Fruit fly (Drosophila melanogaster) whole organism, prepupa: ENCODE results near the gene CG13310.

Experiments used
- Blimp-1 ChIP-seq: fragments of 200-800 bp; sonication (Bioruptor generic); optimal IDR thresholded peaks from 3 replicates; lab custom pipeline; 2017; ENCODE audit warnings: missing biosample characterization, missing genetic modification characterization, mild to moderate bottlenecking, moderate library complexity, missing genetic modification reagents
- CG10631 ChIP-seq: fragments of 200-800 bp; sonication (Bioruptor generic); optimal IDR thresholded peaks from 2 replicates; lab custom pipeline; 2016; ENCODE audit warnings: missing biosample characterization, missing genetic modification characterization
- CG10669 ChIP-seq: fragments of 200-800 bp; sonication (Bioruptor generic); optimal IDR thresholded peaks from 3 replicates; lab custom pipeline; 2018; ENCODE audit warnings: missing biosample characterization, mild to moderate bottlenecking, missing genetic modification characterization, moderate library complexity
- CG11762 ChIP-seq: fragments of 200-800 bp; sonication (Bioruptor generic); optimal IDR thresholded peaks from 3 replicates; lab custom pipeline; 2016; ENCODE audit warnings: missing biosample characterization, missing genetic modification characterization; ENCODE audit not compliant: insufficient read depth
- CG15336 ChIP-seq: fragments of 200-800 bp; sonication (Bioruptor generic); IDR thresholded peaks from 2 replicates; pipeline ENCODE4 v1.3.6; 2022; ENCODE audit warnings: missing biosample characterization, missing genetic modification characterization
- CG16779 ChIP-seq: fragments of 200-800 bp; sonication (Bioruptor generic); optimal IDR thresholded peaks from 3 replicates; lab custom pipeline; 2017; ENCODE audit warnings: missing biosample characterization, mild to moderate bottlenecking, missing genetic modification characterization
- CG31627 ChIP-seq: fragments of 200-800 bp; sonication (Bioruptor generic); optimal IDR thresholded peaks from 3 replicates; lab custom pipeline; 2016; ENCODE audit warnings: missing biosample characterization, missing genetic modification characterization
- CG32006 ChIP-seq: fragments of 200-800 bp; sonication (Bioruptor generic); optimal IDR thresholded peaks from 3 replicates; lab custom pipeline; 2017; ENCODE audit warnings: missing biosample characterization, mild to moderate bottlenecking, missing genetic modification characterization
- CG3919 ChIP-seq: fragments of 200-800 bp; sonication (Bioruptor generic); optimal IDR thresholded peaks from 3 replicates; lab custom pipeline; 2016; ENCODE audit warnings: missing biosample characterization, missing genetic modification characterization
- CG6163 ChIP-seq: fragments of 200-800 bp; sonication (Bioruptor generic); IDR thresholded peaks from 3 replicates; pipeline ENCODE4 v1.3.6; 2022; ENCODE audit warnings: missing biosample characterization, missing genetic modification characterization
- CG6276 ChIP-seq: fragments of 200-800 bp; sonication (Bioruptor generic); optimal IDR thresholded peaks from 2 replicates; lab custom pipeline; 2017; ENCODE audit warnings: missing biosample characterization, mild to moderate bottlenecking, missing genetic modification characterization
- CG7368 ChIP-seq: fragments of 200-800 bp; sonication (Bioruptor generic); optimal IDR thresholded peaks from 3 replicates; lab custom pipeline; 2016; ENCODE audit warnings: missing biosample characterization, missing genetic modification characterization
- CG8632 ChIP-seq: fragments of 200-800 bp; sonication (Bioruptor generic); optimal IDR thresholded peaks from 3 replicates; lab custom pipeline; 2016; ENCODE audit warnings: missing biosample characterization, missing genetic modification characterization
- Ets21C ChIP-seq: fragments of 200-800 bp; sonication (Bioruptor generic); optimal IDR thresholded peaks from 3 replicates; lab custom pipeline; 2016; ENCODE audit warnings: missing biosample characterization, missing genetic modification characterization
- Ets96B ChIP-seq: fragments of 200-800 bp; optimal IDR thresholded peaks from 2 replicates; lab custom pipeline; 2019; ENCODE audit warnings: missing biosample characterization, mild to moderate bottlenecking, missing genetic modification characterization, moderate library complexity
- Gug ChIP-seq: fragments of 200-800 bp; sonication (Bioruptor generic); IDR thresholded peaks from 2 replicates; pipeline ENCODE4 v1.3.6; 2022; ENCODE audit warnings: missing biosample characterization, missing genetic modification characterization
- Hr38 ChIP-seq: sonication (Bioruptor generic); optimal IDR thresholded peaks from 2 replicates; lab custom pipeline; 2016; ENCODE audit warnings: missing biosample characterization, missing genetic modification characterization
- Hr4 ChIP-seq: fragments of 200-800 bp; sonication (Bioruptor generic); optimal IDR thresholded peaks from 3 replicates; lab custom pipeline; 2016; ENCODE audit warnings: missing biosample characterization, missing genetic modification characterization
- Met ChIP-seq: fragments of 200-800 bp; sonication (Bioruptor generic); optimal IDR thresholded peaks from 3 replicates; lab custom pipeline; 2016; ENCODE audit warnings: missing biosample characterization, missing genetic modification characterization
- OdsH ChIP-seq: fragments of 200-800 bp; sonication (Bioruptor generic); optimal IDR thresholded peaks from 3 replicates; lab custom pipeline; 2016; ENCODE audit warnings: missing biosample characterization, missing genetic modification characterization
- Smox ChIP-seq: fragments of 200-800 bp; sonication (Bioruptor generic); optimal IDR thresholded peaks from 3 replicates; lab custom pipeline; 2016; ENCODE audit warnings: missing biosample characterization, missing genetic modification characterization
- Sox102F ChIP-seq: fragments of 200-800 bp; sonication (Bioruptor generic); optimal IDR thresholded peaks from 2 replicates; lab custom pipeline; 2016; ENCODE audit warnings: missing biosample characterization, mild to moderate bottlenecking, missing genetic modification characterization
- Sox15 ChIP-seq: fragments of 200-800 bp; sonication (Bioruptor generic); optimal IDR thresholded peaks from 3 replicates; lab custom pipeline; 2016; ENCODE audit warnings: missing biosample characterization, missing genetic modification characterization
- achi ChIP-seq: fragments of 200-800 bp; sonication (Bioruptor generic); optimal IDR thresholded peaks from 3 replicates; lab custom pipeline; 2016; ENCODE audit warnings: missing biosample characterization, missing genetic modification characterization
- acj6 ChIP-seq: fragments of 200-800 bp; sonication (Bioruptor generic); optimal IDR thresholded peaks from 3 replicates; lab custom pipeline; 2016; ENCODE audit warnings: missing biosample characterization, missing genetic modification characterization
- cyc ChIP-seq: fragments of 200-800 bp; sonication (Bioruptor generic); optimal IDR thresholded peaks from 3 replicates; lab custom pipeline; 2016; ENCODE audit warnings: missing biosample characterization, missing genetic modification characterization
- dac ChIP-seq: fragments of 200-800 bp; sonication (Bioruptor generic); optimal IDR thresholded peaks from 2 replicates; lab custom pipeline; 2017; ENCODE audit warnings: missing biosample characterization, mild to moderate bottlenecking, missing genetic modification characterization
- dsx ChIP-seq: fragments of 200-800 bp; optimal IDR thresholded peaks from 3 replicates; lab custom pipeline; 2019; ENCODE audit warnings: missing biosample characterization, mild to moderate bottlenecking, missing genetic modification characterization, moderate library complexity; ENCODE audit not compliant: poor library complexity, severe bottlenecking
- eg ChIP-seq: fragments of 200-800 bp; sonication (Bioruptor generic); IDR thresholded peaks from 3 replicates; pipeline ENCODE4 v1.3.6; 2022; ENCODE audit warnings: missing biosample characterization, missing genetic modification characterization
- esn ChIP-seq: fragments of 200-800 bp; sonication (Bioruptor generic); optimal IDR thresholded peaks from 2 replicates; lab custom pipeline; 2016; ENCODE audit warnings: missing biosample characterization, mild to moderate bottlenecking, missing genetic modification characterization, moderate library complexity
- fd59A ChIP-seq: fragments of 200-800 bp; sonication (Bioruptor generic); optimal IDR thresholded peaks from 2 replicates; lab custom pipeline; 2017; ENCODE audit warnings: missing biosample characterization, mild to moderate bottlenecking, missing genetic modification characterization, missing genetic modification reagents
- fd85E ChIP-seq: fragments of 200-800 bp; sonication (Bioruptor generic); optimal IDR thresholded peaks from 3 replicates; lab custom pipeline; 2016; ENCODE audit warnings: missing biosample characterization, missing genetic modification characterization
- lz ChIP-seq: fragments of 200-800 bp; sonication (Bioruptor generic); optimal IDR thresholded peaks from 3 replicates; lab custom pipeline; 2016; ENCODE audit warnings: missing biosample characterization, missing genetic modification characterization
- salr ChIP-seq, 2 experiments: fragments of 200-800 bp; sonication (Bioruptor generic); optimal IDR thresholded peaks; 3 replicates each; lab custom pipeline; 2016 to 2018; ENCODE audit warnings: missing biosample characterization in 2 of 2, missing genetic modification characterization in 2 of 2, mild to moderate bottlenecking in 1 of 2
- ss ChIP-seq, 2 experiments: fragments of 200-800 bp; sonication (Bioruptor generic); optimal IDR thresholded peaks; 2 replicates in 1 of 2; 3 replicates in 1 of 2; lab custom pipeline; 2017 to 2018; ENCODE audit warnings: mild to moderate bottlenecking in 2 of 2, missing biosample characterization in 2 of 2, missing genetic modification characterization in 2 of 2, moderate library complexity in 1 of 2

The CG13310 gene

dm6 chr3L:8813484-8813883, 13.2 kb upstream of the CG13310 start (continued):
- no peak for TF ChIP-seq dac (GFP tag; lab: Kevin White, UChicago)
- no peak for TF ChIP-seq CG16779 (tag; lab: Kevin White, UChicago)
- TF ChIP-seq salr (GFP tag; optimal IDR thresholded peaks at IDR 0.05; lab: Kevin White, UChicago), result peak in 1 of 2 experiments; percentile 53
- TF ChIP-seq CG32006 (GFP tag; lab: Kevin White, UChicago), result peak; percentile 68
- no peak for TF ChIP-seq fd85E
- TF ChIP-seq esn (GFP tag; lab: Kevin White, UChicago), result no peak
- TF ChIP-seq Sox102F, result no peak
- peak; percentile 85 for TF ChIP-seq CG6163 (GFP tag; lab: Robert Waterston, UW)
- TF ChIP-seq CG11762, result no peak
- peak; percentile 5 for TF ChIP-seq lz (GFP tag; lab: Kevin White, UChicago)
- TF ChIP-seq cyc, result no peak
- TF ChIP-seq fd59A (GFP tag; lab: Kevin White, UChicago), result peak; percentile 56
- TF ChIP-seq CG3919 (GFP tag; lab: Kevin White, UChicago), result peak; percentile 63
- TF ChIP-seq Sox15 (GFP tag; lab: Kevin White, UChicago), result no peak
- TF ChIP-seq eg (GFP tag; lab: Robert Waterston, UW), result peak; percentile 86
- peak; percentile 47 for TF ChIP-seq Ets96B (tag; lab: Kevin White, UChicago)
- peak; percentile 5 for TF ChIP-seq CG8632 (GFP tag; lab: Kevin White, UChicago)
- peak; percentile 46 for TF ChIP-seq OdsH (GFP tag; lab: Kevin White, UChicago)
- TF ChIP-seq CG10669 (GFP tag; lab: Kevin White, UChicago), result peak; percentile 57
- TF ChIP-seq Ets21C (GFP tag; lab: Kevin White, UChicago), result no peak
- TF ChIP-seq CG10631 (GFP tag; lab: Kevin White, UChicago), result peak; percentile 32
- TF ChIP-seq CG6276 (GFP tag; lab: Kevin White, UChicago), result peak; percentile 43
- TF ChIP-seq Met, result no peak
- peak; percentile 60 for TF ChIP-seq Gug (GFP tag; lab: Robert Waterston, UW)
- TF ChIP-seq ss (GFP tag; optimal IDR thresholded peaks at IDR 0.05; lab: Kevin White, UChicago), result peak; percentile 27 to 31
- peak; percentile 48 for TF ChIP-seq dsx (GFP tag; lab: Kevin White, UChicago)
- peak; percentile 50 for TF ChIP-seq achi (GFP tag; lab: Kevin White, UChicago)
- no peak for TF ChIP-seq Smox (GFP tag; lab: Kevin White, UChicago)
- TF ChIP-seq CG31627, result no peak
- TF ChIP-seq CG15336, result peak; percentile 85
- no peak for TF ChIP-seq Hr38 (GFP tag; lab: Kevin White, UChicago)
- TF ChIP-seq CG7368, result peak; percentile 7
- TF ChIP-seq Blimp-1 (GFP tag; lab: Kevin White, UChicago), result no peak

- TF ChIP-seq Smox (GFP tag; lab: Kevin White, UChicago) (no peak), CG8632 (GFP tag; lab: Kevin White, UChicago) (no peak), dsx (GFP tag; lab: Kevin White, UChicago) (no peak), Hr4 (no peak), CG15336 (no peak)
Measured at dm6 chr3L:8810095-8810494, 9.8 kb upstream of the CG13310 start, which contains the start of gene CG13309. TSS of gene CG13309 (plus strand) at chr3L:8810395.

dm6 chr3L:8808244-8808643, 7.9 kb upstream of the CG13310 start, which contains the start of gene CG13308:
TSS of gene CG13308 (plus strand) at chr3L:8808544.
- TF ChIP-seq eg (GFP tag; lab: Robert Waterston, UW) (no peak), Met (no peak), CG32006 (GFP tag; lab: Kevin White, UChicago) (no peak), CG10669 (GFP tag; lab: Kevin White, UChicago) (no peak), Smox (GFP tag; lab: Kevin White, UChicago) (no peak), acj6 (GFP tag; lab: Kevin White, UChicago) (no peak), CG6276 (GFP tag; lab: Kevin White, UChicago) (no peak), CG16779 (tag; lab: Kevin White, UChicago) (no peak)
